Worm (Caenorhabditis elegans): ENCODE measurements around the gene asb-1.

- TF ChIP-seq pes-1 (GFP tag; IDR thresholded peaks at IDR 0.05) (peak; percentile 97), tbx-11 (GFP tag; IDR thresholded peaks at IDR 0.05) (peak; percentile 98), hmg-4 (GFP tag; optimal IDR thresholded peaks at IDR 0.05) (peak; percentile 97), ama-1 (optimal IDR thresholded peaks at IDR 0.05) (no peak), aly-1 (tag; optimal IDR thresholded peaks at IDR 0.05) (peak; percentile 94)
These were observed 27.2 kb downstream of the asb-1 start, which contains the start of gene idhg-1 for ce11 chrIII:4568455-4568854.
